Worm (Caenorhabditis elegans): Measurements from ENCODE around the gene slc-28.1.

- TF ChIP-seq lin-35 (GFP tag; optimal IDR thresholded peaks at IDR 0.05) (no peak), nfya-1 (tag; optimal IDR thresholded peaks at IDR 0.05; ENCODE audit: borderline replicate concordance, insufficient read depth) (no peak)
These were observed 26.8 kb downstream of the slc-28.1 start, which contains the start of gene srbc-36 for ce11 chrV:3490435-3490834.

Measured in whole organism, young adult.